Worm (Caenorhabditis elegans): Measurements from ENCODE around the gene trm-1.

ce11 chrV:14145267-14145666 is 40.1 kb downstream of the trm-1 start, which contains the start of gene par-1:
- TF ChIP-seq him-1 (tag; optimal IDR thresholded peaks at IDR 0.05) (no peak), W03F9.2 (tag; optimal IDR thresholded peaks at IDR 0.05) (no peak), dao-5 (tag; optimal IDR thresholded peaks at IDR 0.05) (no peak)

Measured in whole organism, L4/young adult.